Fruit fly (Drosophila melanogaster) whole organism, embryonic: ENCODE measurements around the gene CG6283.
A peak's percentile ranks its signal among the peaks of the same experiment; 100 is the strongest.

Source experiments
- BEAF-32 ChIP-seq: fragments of 200-800 bp; sonication (Bioruptor generic); optimal IDR thresholded peaks from 3 replicates; lab custom pipeline; 2017; ENCODE audit warnings: missing biosample characterization, missing genetic modification characterization, mild to moderate bottlenecking, moderate library complexity, missing genetic modification reagents
- CG10543 ChIP-seq: fragments of 200-800 bp; sonication (Bioruptor generic); optimal IDR thresholded peaks from 3 replicates; lab custom pipeline; 2017; ENCODE audit warnings: missing biosample characterization, mild to moderate bottlenecking, missing genetic modification characterization, moderate library complexity
- CG10979 ChIP-seq: fragments of 200-800 bp; sonication (Bioruptor generic); optimal IDR thresholded peaks from 2 replicates; lab custom pipeline; 2018; ENCODE audit warnings: missing biosample characterization, mild to moderate bottlenecking, missing genetic modification characterization, moderate library complexity
- CG12236 ChIP-seq: fragments of 200-800 bp; sonication (Bioruptor generic); optimal IDR thresholded peaks from 2 replicates; lab custom pipeline; 2016; ENCODE audit warnings: missing biosample characterization, missing genetic modification characterization
- CG12769 ChIP-seq: fragments of 200-800 bp; sonication (Bioruptor generic); optimal IDR thresholded peaks from 2 replicates; lab custom pipeline; 2019; ENCODE audit warnings: missing biosample characterization, mild to moderate bottlenecking, missing genetic modification characterization, moderate library complexity
- CG14667 ChIP-seq: fragments of 200-800 bp; sonication (Bioruptor generic); IDR thresholded peaks from 2 replicates; pipeline ENCODE4 v1.3.6; 2022; ENCODE audit warnings: missing biosample characterization, missing genetic modification characterization
- CG15696 ChIP-seq: fragments of 200-800 bp; sonication (Bioruptor generic); optimal IDR thresholded peaks from 2 replicates; lab custom pipeline; 2019; ENCODE audit warnings: missing biosample characterization, mild to moderate bottlenecking, missing genetic modification characterization, moderate library complexity
- CG16779 ChIP-seq: fragments of 200-800 bp; sonication (Bioruptor generic); IDR thresholded peaks from 2 replicates; pipeline ENCODE4 v1.3.6; 2022; ENCODE audit warnings: missing biosample characterization, missing genetic modification characterization
- CG16815 ChIP-seq: fragments of 200-800 bp; sonication (Bioruptor generic); optimal IDR thresholded peaks from 3 replicates; lab custom pipeline; 2017; ENCODE audit warnings: missing biosample characterization, mild to moderate bottlenecking, missing genetic modification characterization
- CG17186 ChIP-seq: fragments of 200-800 bp; sonication (Bioruptor generic); optimal IDR thresholded peaks from 3 replicates; lab custom pipeline; 2017; ENCODE audit warnings: missing biosample characterization, missing genetic modification reagents, missing genetic modification characterization
- CG17612 ChIP-seq: fragments of 200-800 bp; sonication (Bioruptor generic); IDR thresholded peaks from 2 replicates; pipeline ENCODE4 v1.3.6; 2022; ENCODE audit warnings: missing biosample characterization, missing genetic modification characterization
- CG17802 ChIP-seq: fragments of 200-800 bp; sonication (Bioruptor generic); optimal IDR thresholded peaks from 2 replicates; lab custom pipeline; 2018; ENCODE audit warnings: missing biosample characterization, mild to moderate bottlenecking, missing genetic modification characterization, moderate library complexity
- CG2202 ChIP-seq: fragments of 200-800 bp; sonication (Bioruptor generic); optimal IDR thresholded peaks from 2 replicates; lab custom pipeline; 2018; ENCODE audit warnings: missing biosample characterization, mild to moderate bottlenecking, missing genetic modification characterization
- CG3065 ChIP-seq: fragments of 200-800 bp; sonication (Bioruptor generic); optimal IDR thresholded peaks from 2 replicates; lab custom pipeline; 2016; ENCODE audit warnings: missing biosample characterization, missing genetic modification characterization
- CG3407 ChIP-seq: fragments of 200-800 bp; sonication (Bioruptor generic); optimal IDR thresholded peaks from 2 replicates; lab custom pipeline; 2018; ENCODE audit warnings: missing biosample characterization, mild to moderate bottlenecking, missing genetic modification characterization
- CG34422 ChIP-seq: fragments of 200-800 bp; sonication (Bioruptor generic); IDR thresholded peaks from 3 replicates; pipeline ENCODE4 v1.3.6; 2022; ENCODE audit warnings: missing biosample characterization, missing genetic modification characterization
- CG4617 ChIP-seq: fragments of 200-800 bp; sonication (Bioruptor generic); optimal IDR thresholded peaks from 3 replicates; lab custom pipeline; 2016; ENCODE audit warnings: missing biosample characterization, missing genetic modification characterization, borderline replicate concordance
- CG6683 ChIP-seq: fragments of 200-800 bp; sonication (Bioruptor generic); optimal IDR thresholded peaks from 2 replicates; lab custom pipeline; 2017; ENCODE audit warnings: missing biosample characterization, mild to moderate bottlenecking, missing genetic modification characterization, missing genetic modification reagents
- CG6765 ChIP-seq: fragments of 200-800 bp; sonication (Bioruptor generic); optimal IDR thresholded peaks from 3 replicates; lab custom pipeline; 2017; ENCODE audit warnings: missing biosample characterization, mild to moderate bottlenecking, missing genetic modification characterization
- CG9817 ChIP-seq: fragments of 200-800 bp; sonication (Bioruptor generic); optimal IDR thresholded peaks from 2 replicates; lab custom pipeline; 2018; ENCODE audit warnings: missing biosample characterization, mild to moderate bottlenecking, missing genetic modification characterization, moderate library complexity
- D19A ChIP-seq: fragments of 200-800 bp; optimal IDR thresholded peaks from 3 replicates; lab custom pipeline; 2019; ENCODE audit warnings: missing biosample characterization, mild to moderate bottlenecking, missing genetic modification characterization, moderate library complexity
- Dip3 ChIP-seq: fragments of 200-800 bp; sonication (Bioruptor generic); optimal IDR thresholded peaks from 3 replicates; lab custom pipeline; 2016; ENCODE audit warnings: missing biosample characterization, missing genetic modification characterization
- Fer1 ChIP-seq: fragments of 200-800 bp; sonication (Bioruptor generic); optimal IDR thresholded peaks from 2 replicates; lab custom pipeline; 2017; ENCODE audit warnings: missing biosample characterization, mild to moderate bottlenecking, missing genetic modification characterization
- Nf-YC ChIP-seq: fragments of 200-800 bp; optimal IDR thresholded peaks from 3 replicates; lab custom pipeline; 2019; ENCODE audit warnings: missing biosample characterization, mild to moderate bottlenecking, missing genetic modification characterization, moderate library complexity
- Opbp ChIP-seq: fragments of 200-800 bp; sonication (Bioruptor generic); IDR thresholded peaks from 3 replicates; pipeline ENCODE4 v1.3.6; 2022; ENCODE audit warnings: missing biosample characterization, missing genetic modification characterization; ENCODE audit not compliant: partially characterized antibody
- Rfx ChIP-seq: fragments of 200-800 bp; sonication (Bioruptor generic); IDR thresholded peaks from 2 replicates; pipeline ENCODE4 v1.3.6; 2022; ENCODE audit warnings: missing biosample characterization, missing genetic modification characterization
- Tbp ChIP-seq: fragments of >200 bp; optimal IDR thresholded peaks from 2 replicates; lab custom pipeline; 2018; ENCODE audit warnings: missing biosample characterization, missing genetic modification characterization
- ac ChIP-seq: fragments of 200-800 bp; sonication (Bioruptor generic); optimal IDR thresholded peaks from 3 replicates; lab custom pipeline; 2017; ENCODE audit warnings: missing biosample characterization, mild to moderate bottlenecking, missing genetic modification characterization
- ara ChIP-seq: fragments of 200-800 bp; sonication (Bioruptor generic); IDR thresholded peaks from 2 replicates; pipeline ENCODE4 v1.3.6; 2022; ENCODE audit warnings: missing biosample characterization, missing genetic modification characterization
- cwo ChIP-seq: fragments of 200-800 bp; sonication (Bioruptor generic); optimal IDR thresholded peaks from 3 replicates; lab custom pipeline; 2017; ENCODE audit warnings: missing biosample characterization, missing genetic modification characterization, mild to moderate bottlenecking, moderate library complexity, missing genetic modification reagents
- dan ChIP-seq: fragments of 200-800 bp; sonication (Bioruptor generic); IDR thresholded peaks from 2 replicates; pipeline ENCODE4 v1.3.6; 2022; ENCODE audit warnings: missing biosample characterization, missing genetic modification characterization
- dmrt99B ChIP-seq: fragments of 200-800 bp; sonication (Bioruptor generic); optimal IDR thresholded peaks from 2 replicates; lab custom pipeline; 2018; ENCODE audit warnings: missing biosample characterization, mild to moderate bottlenecking, missing genetic modification characterization, moderate library complexity
- fd102C ChIP-seq: fragments of 200-800 bp; sonication (Bioruptor generic); optimal IDR thresholded peaks from 2 replicates; lab custom pipeline; 2018; ENCODE audit warnings: missing biosample characterization, mild to moderate bottlenecking, missing genetic modification characterization, moderate library complexity
- fd3F ChIP-seq: fragments of 200-800 bp; sonication (Bioruptor generic); optimal IDR thresholded peaks from 2 replicates; lab custom pipeline; 2018; ENCODE audit warnings: missing biosample characterization, mild to moderate bottlenecking, missing genetic modification characterization, moderate library complexity
- gcm2 ChIP-seq: fragments of 200-800 bp; sonication (Bioruptor generic); optimal IDR thresholded peaks from 2 replicates; lab custom pipeline; 2016; ENCODE audit warnings: missing biosample characterization, missing genetic modification characterization
- grau ChIP-seq: fragments of 200-800 bp; optimal IDR thresholded peaks from 3 replicates; lab custom pipeline; 2019; ENCODE audit warnings: missing biosample characterization, mild to moderate bottlenecking, missing genetic modification characterization, moderate library complexity
- hbn ChIP-seq: fragments of 200-800 bp; sonication (Bioruptor generic); IDR thresholded peaks from 2 replicates; pipeline ENCODE4 v1.3.6; 2022; ENCODE audit warnings: missing biosample characterization, missing genetic modification characterization; ENCODE audit not compliant: partially characterized antibody
- ind ChIP-seq: fragments of 200-800 bp; sonication (Bioruptor generic); optimal IDR thresholded peaks from 3 replicates; lab custom pipeline; 2016; ENCODE audit warnings: missing biosample characterization, missing genetic modification characterization
- lab ChIP-seq: fragments of 200-800 bp; sonication (Bioruptor generic); optimal IDR thresholded peaks from 3 replicates; lab custom pipeline; 2017; ENCODE audit warnings: missing biosample characterization, missing genetic modification characterization, mild to moderate bottlenecking, moderate library complexity, missing genetic modification reagents
- mam ChIP-seq: fragments of 200-800 bp; sonication (Bioruptor generic); optimal IDR thresholded peaks from 3 replicates; lab custom pipeline; 2016; ENCODE audit warnings: missing biosample characterization, missing genetic modification characterization
- mirr ChIP-seq: fragments of 200-800 bp; sonication (Bioruptor generic); optimal IDR thresholded peaks from 3 replicates; lab custom pipeline; 2018; ENCODE audit warnings: missing biosample characterization, mild to moderate bottlenecking, missing genetic modification characterization
- nom ChIP-seq: fragments of 200-800 bp; sonication (Bioruptor generic); optimal IDR thresholded peaks from 2 replicates; lab custom pipeline; 2017; ENCODE audit warnings: missing biosample characterization, missing genetic modification characterization, mild to moderate bottlenecking, moderate library complexity, missing genetic modification reagents
- odd ChIP-seq: fragments of 200-800 bp; sonication (Bioruptor generic); optimal IDR thresholded peaks from 2 replicates; lab custom pipeline; 2017; ENCODE audit warnings: missing biosample characterization, mild to moderate bottlenecking, missing genetic modification characterization
- peb ChIP-seq: fragments of 200-800 bp; sonication (Bioruptor generic); IDR thresholded peaks from 2 replicates; pipeline ENCODE4 v1.3.6; 2022; ENCODE audit warnings: missing biosample characterization, missing genetic modification characterization
- pfk ChIP-seq: fragments of 200-800 bp; sonication (Bioruptor generic); optimal IDR thresholded peaks from 2 replicates; lab custom pipeline; 2018; ENCODE audit warnings: missing biosample characterization, mild to moderate bottlenecking, missing genetic modification characterization, moderate library complexity
- run ChIP-seq: fragments of 200-800 bp; sonication (Bioruptor generic); optimal IDR thresholded peaks from 3 replicates; lab custom pipeline; 2018; ENCODE audit warnings: missing biosample characterization, mild to moderate bottlenecking, missing genetic modification characterization
- sna ChIP-seq: fragments of 200-800 bp; sonication (Bioruptor generic); IDR thresholded peaks from 2 replicates; pipeline ENCODE4 v1.3.6; 2022; ENCODE audit warnings: missing biosample characterization, missing genetic modification characterization; ENCODE audit not compliant: partially characterized antibody
- sob ChIP-seq: fragments of 200-800 bp; sonication (Bioruptor generic); IDR thresholded peaks from 2 replicates; pipeline ENCODE4 v1.3.6; 2022; ENCODE audit warnings: missing biosample characterization, missing genetic modification characterization
- trem ChIP-seq: fragments of 200-800 bp; optimal IDR thresholded peaks from 3 replicates; lab custom pipeline; 2019; ENCODE audit warnings: missing biosample characterization, mild to moderate bottlenecking, missing genetic modification characterization, moderate library complexity
- tup ChIP-seq: fragments of 200-800 bp; sonication (Bioruptor generic); optimal IDR thresholded peaks from 2 replicates; lab custom pipeline; 2016; ENCODE audit warnings: missing biosample characterization, mild to moderate bottlenecking, missing genetic modification characterization, moderate library complexity

CG6283 gene

dm6 chr3R:26988412-26988981, 32.7 kb downstream of the CG6283 start, which contains the start of gene CG31075 (continued):
- TF ChIP-seq hbn, result no peak
- TF ChIP-seq CG10979 (tag; lab: Kevin White, UChicago), result peak; percentile 15
- no peak for TF ChIP-seq CG16779
- no peak for TF ChIP-seq CG17186
- TF ChIP-seq sob (GFP tag; lab: Robert Waterston, UW), result peak; percentile 50; the same call in 1 of the 2 replicates
- peak; percentile 5 for TF ChIP-seq fd3F (GFP tag; lab: Kevin White, UChicago)
- peak; percentile 46; the same call in 1 of the 2 replicates for TF ChIP-seq CG14667
- TF ChIP-seq Dip3 (GFP tag; lab: Kevin White, UChicago), result peak; percentile 23
- no peak for TF ChIP-seq CG17612 (GFP tag; lab: Robert Waterston, UW)
- peak; percentile 4 for TF ChIP-seq CG16815 (GFP tag; lab: Kevin White, UChicago)
- TF ChIP-seq D19A, result peak; percentile 44
- no peak for TF ChIP-seq CG17802 (tag; lab: Kevin White, UChicago)
- no peak for TF ChIP-seq dan (GFP tag; lab: Robert Waterston, UW)
- no peak for TF ChIP-seq sna (GFP tag; lab: Robert Waterston, UW)
- TF ChIP-seq pfk (GFP tag; lab: Kevin White, UChicago), result no peak
- TF ChIP-seq Nf-YC (tag; lab: Kevin White, UChicago), result no peak
- TF ChIP-seq CG9817 (tag; lab: Kevin White, UChicago), result peak; percentile 48
- peak; percentile 53; the same call in 1 of the 3 replicates for TF ChIP-seq CG34422
- peak; percentile 0 for TF ChIP-seq run (tag; lab: Kevin White, UChicago)
- TF ChIP-seq mam (GFP tag; lab: Kevin White, UChicago), result peak; percentile 32
- TF ChIP-seq ind, result peak; percentile 56
- no peak for TF ChIP-seq odd (GFP tag; lab: Kevin White, UChicago)
- TF ChIP-seq Rfx, result peak; percentile 83
- no peak for TF ChIP-seq trem (tag; lab: Kevin White, UChicago)

- TF ChIP-seq ac (GFP tag; lab: Kevin White, UChicago) (no peak), mirr (GFP tag; lab: Kevin White, UChicago) (peak; percentile 79), dmrt99B (tag; lab: Kevin White, UChicago) (no peak), CG17612 (GFP tag; lab: Robert Waterston, UW) (no peak), Fer1 (peak; percentile 17), gcm2 (GFP tag; lab: Kevin White, UChicago) (no peak), Opbp (GFP tag; lab: Robert Waterston, UW) (no peak), grau (no peak), CG6683 (GFP tag; lab: Kevin White, UChicago) (no peak), CG3407 (GFP tag; lab: Kevin White, UChicago) (no peak), CG3065 (GFP tag; lab: Kevin White, UChicago) (no peak), tup (GFP tag; lab: Kevin White, UChicago) (no peak), fd102C (GFP tag; lab: Kevin White, UChicago) (no peak), CG4617 (GFP tag; lab: Kevin White, UChicago) (no peak), CG12769 (tag; lab: Kevin White, UChicago) (peak; percentile 9), nom (GFP tag; lab: Kevin White, UChicago) (no peak), CG10543 (GFP tag; lab: Kevin White, UChicago) (peak; percentile 32), CG2202 (tag; lab: Kevin White, UChicago) (no peak), mam (GFP tag; lab: Kevin White, UChicago) (no peak), peb (no peak), ara (GFP tag; lab: Robert Waterston, UW) (no peak), CG15696 (tag; lab: Kevin White, UChicago) (no peak), BEAF-32 (GFP tag; lab: Kevin White, UChicago) (no peak), cwo (GFP tag; lab: Kevin White, UChicago) (peak; percentile 60), CG12236 (GFP tag; lab: Kevin White, UChicago) (no peak), lab (GFP tag; lab: Kevin White, UChicago) (peak; percentile 15), CG6765 (no peak), Tbp (GFP tag; lab: Kevin White, UChicago) (no peak)
Observed at dm6 chr3R:26987455-26987854, 33.7 kb downstream of the CG6283 start.
